Worm (Caenorhabditis elegans) whole organism, midembryonic: Measurements from ENCODE around the gene F21G4.5.

Source experiments
- T22C8.4 ChIP-seq: fragments of 200-800 bp; sonication (Bioruptor generic); IDR thresholded peaks from 2 replicates; pipeline ENCODE4 v1.3.6; 2022; ENCODE audit warnings: missing genetic modification characterization, missing compliant biosample characterization
- cog-1 ChIP-seq: sonication (generic microtip); optimal IDR thresholded peaks from 2 replicates; lab custom pipeline; 2016; ENCODE audit warnings: missing genetic modification characterization, missing compliant biosample characterization
- flt-1 ChIP-seq: fragments of 200-800 bp; sonication (Bioruptor generic); IDR thresholded peaks from 2 replicates; pipeline ENCODE4 v1.3.6; 2022; ENCODE audit warnings: missing genetic modification characterization, missing compliant biosample characterization
- klf-2 ChIP-seq: fragments of 200-800 bp; sonication (Bioruptor generic); conservative IDR thresholded peaks from 2 replicates; pipeline ENCODE4 v1.3.6; 2022; ENCODE audit warnings: missing genetic modification reagents, missing genetic modification characterization, missing compliant biosample characterization
- med-1 ChIP-seq: sonication (generic microtip); optimal IDR thresholded peaks from 2 replicates; lab custom pipeline; 2017; ENCODE audit warnings: missing genetic modification characterization, mild to moderate bottlenecking, missing compliant biosample characterization, antibody characterized with exemption, missing genetic modification reagents; ENCODE audit not compliant: insufficient read depth
- ref-1 ChIP-seq: fragments of 200-800 bp; sonication (Bioruptor generic); conservative IDR thresholded peaks from 2 replicates; pipeline ENCODE4 v1.3.6; 2022; ENCODE audit warnings: missing genetic modification reagents, missing genetic modification characterization, missing compliant biosample characterization
- tab-1 ChIP-seq: fragments of 200-800 bp; sonication (Bioruptor generic); IDR thresholded peaks from 2 replicates; pipeline ENCODE4 v1.3.6; 2022; ENCODE audit warnings: missing genetic modification characterization, missing compliant biosample characterization
- ztf-23 ChIP-seq: fragments of 200-800 bp; sonication (Bioruptor generic); IDR thresholded peaks from 2 replicates; pipeline ENCODE4 v1.3.6; 2022; ENCODE audit warnings: missing genetic modification reagents, missing genetic modification characterization, missing compliant biosample characterization
- ztf-29 ChIP-seq: fragments of 200-800 bp; sonication (Bioruptor generic); IDR thresholded peaks from 2 replicates; pipeline ENCODE4 v1.3.6; 2022; ENCODE audit warnings: missing genetic modification reagents, missing genetic modification characterization, missing compliant biosample characterization

F21G4.5 gene

ce11 chrX:9905840-9906239, at the start of gene F21G4.5:
F21G4.5 (plus strand) TSS chrX:9906140.
- no peak for TF ChIP-seq klf-2
- no peak for TF ChIP-seq ztf-23 (GFP tag; lab: Robert Waterston, UW)
- no peak for TF ChIP-seq T22C8.4 (GFP tag; lab: Robert Waterston, UW)
- TF ChIP-seq ref-1 (GFP tag; lab: Robert Waterston, UW), result no peak
- no peak for TF ChIP-seq ztf-29 (GFP tag; lab: Robert Waterston, UW)
- no peak for TF ChIP-seq flt-1 (GFP tag; lab: Robert Waterston, UW)

- TF ChIP-seq ref-1 (GFP tag; lab: Robert Waterston, UW), result no peak
- TF ChIP-seq T22C8.4 (GFP tag; lab: Robert Waterston, UW), result no peak
- no peak for TF ChIP-seq tab-1 (GFP tag; lab: Robert Waterston, UW)
- TF ChIP-seq ztf-23 (GFP tag; lab: Robert Waterston, UW), result no peak
- TF ChIP-seq med-1, result no peak
- no peak for TF ChIP-seq flt-1 (GFP tag; lab: Robert Waterston, UW)
- TF ChIP-seq ztf-29 (GFP tag; lab: Robert Waterston, UW), result no peak
- TF ChIP-seq klf-2, result no peak
- TF ChIP-seq cog-1 (tag; lab: Kevin White, UChicago), result no peak
Observed at ce11 chrX:9856618-9857017, 49.3 kb upstream of the F21G4.5 start, which contains the start of gene R07B1.11. R07B1.11 (plus strand) TSS chrX:9856918.

- TF ChIP-seq flt-1 (GFP tag; lab: Robert Waterston, UW) (no peak), klf-2 (no peak), tab-1 (GFP tag; lab: Robert Waterston, UW) (no peak), ztf-23 (GFP tag; lab: Robert Waterston, UW) (no peak), cog-1 (tag; lab: Kevin White, UChicago) (no peak), ref-1 (GFP tag; lab: Robert Waterston, UW) (no peak), T22C8.4 (GFP tag; lab: Robert Waterston, UW) (no peak)
Observed at ce11 chrX:9858069-9858468, 47.9 kb upstream of the F21G4.5 start, which contains the start of gene scav-5. scav-5 (plus strand) TSS chrX:9858365.

- TF ChIP-seq flt-1 (GFP tag; lab: Robert Waterston, UW) (no peak), klf-2 (no peak), T22C8.4 (GFP tag; lab: Robert Waterston, UW) (no peak), tab-1 (GFP tag; lab: Robert Waterston, UW) (no peak), ztf-29 (GFP tag; lab: Robert Waterston, UW) (no peak), cog-1 (tag; lab: Kevin White, UChicago) (no peak), med-1 (no peak)
Observed at ce11 chrX:9862916-9863624, 42.9 kb upstream of the F21G4.5 start, which contains the start of the genes gst-36 and R07B1.5. gst-36 (minus strand) TSS chrX:9862960. R07B1.5 (plus strand) TSS chrX:9863580.

- TF ChIP-seq cog-1 (tag; lab: Kevin White, UChicago) (no peak), ref-1 (GFP tag; lab: Robert Waterston, UW) (no peak), flt-1 (GFP tag; lab: Robert Waterston, UW) (no peak), tab-1 (GFP tag; lab: Robert Waterston, UW) (no peak), med-1 (no peak), ztf-23 (GFP tag; lab: Robert Waterston, UW) (no peak), klf-2 (no peak), ztf-29 (GFP tag; lab: Robert Waterston, UW) (no peak), T22C8.4 (GFP tag; lab: Robert Waterston, UW) (no peak)
Observed at ce11 chrX:9866355-9866754, 39.6 kb upstream of the F21G4.5 start, which contains the start of gene R07B1.6. R07B1.6 (plus strand) TSS chrX:9866655.

- no peak for TF ChIP-seq ref-1 (GFP tag; lab: Robert Waterston, UW)
- no peak for TF ChIP-seq med-1
- TF ChIP-seq cog-1 (tag; lab: Kevin White, UChicago), result no peak
- TF ChIP-seq T22C8.4 (GFP tag; lab: Robert Waterston, UW), result no peak
- TF ChIP-seq flt-1 (GFP tag; lab: Robert Waterston, UW), result no peak
Observed at ce11 chrX:9868820-9869219, 37.1 kb upstream of the F21G4.5 start, which contains the start of gene R07B1.7. R07B1.7 (plus strand) TSS chrX:9869120.

ce11 chrX:9869522-9869921, 36.4 kb upstream of the F21G4.5 start, which contains the start of gene R07B1.13:
R07B1.13 (plus strand) TSS chrX:9869822.
- no peak for TF ChIP-seq ztf-23 (GFP tag; lab: Robert Waterston, UW)
- TF ChIP-seq ztf-29 (GFP tag; lab: Robert Waterston, UW), result no peak

- no peak for TF ChIP-seq cog-1 (tag; lab: Kevin White, UChicago)
Observed at ce11 chrX:9872554-9872953, 33.4 kb upstream of the F21G4.5 start, which contains the start of gene R07B1.8. R07B1.8 (minus strand) TSS chrX:9872654.

- TF ChIP-seq ztf-29 (GFP tag; lab: Robert Waterston, UW) (no peak), klf-2 (no peak), ztf-23 (GFP tag; lab: Robert Waterston, UW) (no peak), cog-1 (tag; lab: Kevin White, UChicago) (no peak), flt-1 (GFP tag; lab: Robert Waterston, UW) (no peak), med-1 (no peak), ref-1 (GFP tag; lab: Robert Waterston, UW) (no peak), tab-1 (GFP tag; lab: Robert Waterston, UW) (no peak), T22C8.4 (GFP tag; lab: Robert Waterston, UW) (no peak)
Observed at ce11 chrX:9877117-9877516, 28.8 kb upstream of the F21G4.5 start, which contains the start of gene R07B1.9. R07B1.9 (plus strand) TSS chrX:9877417.

- no peak for TF ChIP-seq klf-2
Observed at ce11 chrX:9882112-9882511, 23.8 kb upstream of the F21G4.5 start, which contains the start of gene glo-1. glo-1 (minus strand) TSS chrX:9882212.
